Worm (Caenorhabditis elegans) whole organism, L3 larva: ENCODE results near the gene F42A10.6.
A peak's percentile ranks its signal among the peaks of the same experiment; 100 is the strongest.

Source experiments
- R02D3.7 ChIP-seq: fragments of 150-350 bp; optimal IDR thresholded peaks from 2 replicates; lab custom pipeline; 2014; ENCODE audit warnings: missing biosample characterization, missing genetic modification characterization
- ZK546.5 ChIP-seq: sonication (generic microtip); optimal IDR thresholded peaks from 2 replicates; lab custom pipeline; 2017; ENCODE audit warnings: missing biosample characterization, missing genetic modification characterization
- aly-2 ChIP-seq: fragments of 150-350 bp; optimal IDR thresholded peaks from 2 replicates; lab custom pipeline; 2014; ENCODE audit warnings: missing biosample characterization, missing genetic modification characterization
- ama-1 ChIP-seq: fragments of 150-350 bp; optimal IDR thresholded peaks from 2 replicates; lab custom pipeline; 2018
- ceh-16 ChIP-seq: sonication (generic microtip); optimal IDR thresholded peaks from 2 replicates; lab custom pipeline; 2017; ENCODE audit warnings: missing biosample characterization, missing genetic modification characterization
- ceh-28 ChIP-seq: fragments of 150-350 bp; optimal IDR thresholded peaks from 2 replicates; lab custom pipeline; 2014; ENCODE audit warnings: missing biosample characterization, missing genetic modification reagents, missing genetic modification characterization
- ceh-82 ChIP-seq: fragments of 150-350 bp; optimal IDR thresholded peaks from 2 replicates; lab custom pipeline; 2014; ENCODE audit warnings: missing biosample characterization, missing genetic modification characterization
- ceh-9 ChIP-seq: sonication (generic microtip); optimal IDR thresholded peaks from 2 replicates; lab custom pipeline; 2018; ENCODE audit warnings: missing biosample characterization, missing genetic modification characterization
- daf-12 ChIP-seq: fragments of 150-350 bp; optimal IDR thresholded peaks from 2 replicates; lab custom pipeline; 2014; ENCODE audit warnings: missing biosample characterization, missing genetic modification reagents, missing genetic modification characterization
- egl-27 ChIP-seq: sonication (generic microtip); optimal IDR thresholded peaks from 4 replicates; lab custom pipeline; 2017; ENCODE audit warnings: missing biosample characterization, missing genetic modification reagents, missing genetic modification characterization
- egl-5 ChIP-seq: fragments of 150-350 bp; optimal IDR thresholded peaks from 2 replicates; lab custom pipeline; 2017; ENCODE audit warnings: missing biosample characterization, missing genetic modification reagents, missing genetic modification characterization, inconsistent platforms
- elt-1 ChIP-seq: fragments of 150-350 bp; optimal IDR thresholded peaks from 2 replicates; lab custom pipeline; 2014; ENCODE audit warnings: missing biosample characterization, missing genetic modification characterization
- elt-2 ChIP-seq: sonication (generic microtip); optimal IDR thresholded peaks from 2 replicates; lab custom pipeline; 2016; ENCODE audit warnings: missing genetic modification reagents, mild to moderate bottlenecking, missing genetic modification characterization, missing compliant biosample characterization
- elt-3 ChIP-seq, 3 experiments: fragments of 150-350 bp in 1 of 3; sonication (generic microtip) in 2 of 3; optimal IDR thresholded peaks; 2 replicates in 2 of 3; 4 replicates in 1 of 3; lab custom pipeline; 2014 to 2017; ENCODE audit warnings: missing biosample characterization in 3 of 3, missing genetic modification characterization in 3 of 3
- eor-1 ChIP-seq, 2 experiments: fragments of 150-350 bp; optimal IDR thresholded peaks; 2 replicates each; lab custom pipeline; 2014 to 2018; ENCODE audit warnings: missing biosample characterization in 2 of 2, missing genetic modification characterization in 2 of 2
- fkh-10 ChIP-seq: sonication (generic microtip); optimal IDR thresholded peaks from 2 replicates; lab custom pipeline; 2017; ENCODE audit warnings: missing biosample characterization, missing genetic modification reagents, missing genetic modification characterization
- fkh-2 ChIP-seq: fragments of 150-350 bp; optimal IDR thresholded peaks from 2 replicates; lab custom pipeline; 2014; ENCODE audit warnings: missing biosample characterization, missing genetic modification reagents, missing genetic modification characterization
- fos-1 ChIP-seq: fragments of 150-350 bp; optimal IDR thresholded peaks from 2 replicates; lab custom pipeline; 2014; ENCODE audit warnings: missing biosample characterization, missing genetic modification characterization
- hmg-11 ChIP-seq: sonication (generic microtip); optimal IDR thresholded peaks from 2 replicates; lab custom pipeline; 2016; ENCODE audit warnings: missing genetic modification characterization, missing compliant biosample characterization
- jun-1 ChIP-seq: fragments of 150-350 bp; optimal IDR thresholded peaks from 2 replicates; lab custom pipeline; 2014; ENCODE audit warnings: missing biosample characterization, missing genetic modification reagents, missing genetic modification characterization
- lin-15B ChIP-seq: fragments of 150-350 bp; optimal IDR thresholded peaks from 2 replicates; lab custom pipeline; 2014; ENCODE audit warnings: missing biosample characterization, missing genetic modification characterization
- lin-39 ChIP-seq: fragments of 150-350 bp; optimal IDR thresholded peaks from 2 replicates; lab custom pipeline; 2018; ENCODE audit warnings: missing biosample characterization, missing genetic modification reagents, missing genetic modification characterization
- lsy-12 ChIP-seq: sonication (generic microtip); optimal IDR thresholded peaks from 2 replicates; lab custom pipeline; 2016; ENCODE audit warnings: mild to moderate bottlenecking, missing genetic modification characterization, missing compliant biosample characterization
- mdl-1 ChIP-seq: fragments of 150-350 bp; optimal IDR thresholded peaks from 2 replicates; lab custom pipeline; 2014; ENCODE audit warnings: missing biosample characterization, missing genetic modification characterization
- mml-1 ChIP-seq: fragments of 150-350 bp; sonication (generic microtip); optimal IDR thresholded peaks from 3 replicates; lab custom pipeline; 2014; ENCODE audit warnings: missing biosample characterization, missing genetic modification characterization
- nfya-1 ChIP-seq: sonication (generic microtip); optimal IDR thresholded peaks from 2 replicates; lab custom pipeline; 2017; ENCODE audit warnings: missing genetic modification characterization, mild to moderate bottlenecking, missing compliant biosample characterization, antibody characterized with exemption, moderate library complexity; ENCODE audit not compliant: insufficient read depth
- nhr-11 ChIP-seq: fragments of 150-350 bp; optimal IDR thresholded peaks from 2 replicates; lab custom pipeline; 2014; ENCODE audit warnings: missing biosample characterization, missing genetic modification characterization
- nhr-12 ChIP-seq: fragments of 150-350 bp; optimal IDR thresholded peaks from 2 replicates; lab custom pipeline; 2014; ENCODE audit warnings: missing biosample characterization, missing genetic modification characterization
- nhr-23 ChIP-seq: fragments of 150-350 bp; optimal IDR thresholded peaks from 2 replicates; lab custom pipeline; 2014; ENCODE audit warnings: missing biosample characterization, missing genetic modification reagents, missing genetic modification characterization
- nhr-237 ChIP-seq: fragments of 150-350 bp; optimal IDR thresholded peaks from 2 replicates; lab custom pipeline; 2014; ENCODE audit warnings: missing biosample characterization, missing genetic modification characterization
- nhr-25 ChIP-seq: sonication (generic microtip); optimal IDR thresholded peaks from 2 replicates; lab custom pipeline; 2017; ENCODE audit warnings: missing biosample characterization, missing genetic modification characterization
- nhr-28 ChIP-seq: fragments of 150-350 bp; optimal IDR thresholded peaks from 2 replicates; lab custom pipeline; 2014; ENCODE audit warnings: missing biosample characterization, missing genetic modification characterization
- nhr-43 ChIP-seq: sonication (generic microtip); optimal IDR thresholded peaks from 2 replicates; lab custom pipeline; 2016; ENCODE audit warnings: mild to moderate bottlenecking, missing genetic modification characterization, missing compliant biosample characterization; ENCODE audit not compliant: poor library complexity, severe bottlenecking
- nhr-67 ChIP-seq: fragments of 150-350 bp; optimal IDR thresholded peaks from 2 replicates; lab custom pipeline; 2014; ENCODE audit warnings: missing biosample characterization, missing genetic modification characterization
- nhr-76 ChIP-seq: fragments of 150-350 bp; sonication (generic microtip); optimal IDR thresholded peaks from 5 replicates; lab custom pipeline; 2014; ENCODE audit warnings: missing biosample characterization, missing genetic modification characterization
- nhr-77 ChIP-seq: fragments of 150-350 bp; optimal IDR thresholded peaks from 2 replicates; lab custom pipeline; 2014; ENCODE audit warnings: missing biosample characterization, missing genetic modification characterization
- pha-4 ChIP-seq: fragments of 150-350 bp; optimal IDR thresholded peaks from 2 replicates; lab custom pipeline; 2014; ENCODE audit warnings: missing biosample characterization, missing genetic modification reagents, missing genetic modification characterization
- pqm-1 ChIP-seq: fragments of 150-350 bp; optimal IDR thresholded peaks from 2 replicates; lab custom pipeline; 2017; ENCODE audit warnings: missing biosample characterization, missing genetic modification characterization, inconsistent platforms
- sea-2 ChIP-seq: fragments of 150-350 bp; sonication (generic microtip); optimal IDR thresholded peaks from 4 replicates; lab custom pipeline; 2014; ENCODE audit warnings: missing biosample characterization, missing genetic modification reagents, missing genetic modification characterization
- skn-1 ChIP-seq: fragments of 150-350 bp; optimal IDR thresholded peaks from 2 replicates; lab custom pipeline; 2014; ENCODE audit warnings: missing biosample characterization, missing genetic modification characterization
- snpc-4 ChIP-seq: fragments of 150-350 bp; optimal IDR thresholded peaks from 2 replicates; lab custom pipeline; 2014; ENCODE audit warnings: missing biosample characterization, missing genetic modification characterization
- tbx-2 ChIP-seq: sonication (generic microtip); optimal IDR thresholded peaks from 2 replicates; lab custom pipeline; 2016; ENCODE audit warnings: mild to moderate bottlenecking, missing genetic modification characterization, missing compliant biosample characterization
- unc-62 ChIP-seq: fragments of 150-350 bp; sonication (generic microtip); optimal IDR thresholded peaks from 4 replicates; lab custom pipeline; 2014; ENCODE audit warnings: missing biosample characterization, missing genetic modification reagents, missing genetic modification characterization
- zag-1 ChIP-seq: fragments of 150-350 bp; optimal IDR thresholded peaks from 2 replicates; lab custom pipeline; 2014; ENCODE audit warnings: missing biosample characterization, missing genetic modification characterization
- ztf-11 ChIP-seq: fragments of 150-350 bp; optimal IDR thresholded peaks from 2 replicates; lab custom pipeline; 2014; ENCODE audit warnings: missing biosample characterization, missing genetic modification characterization

F42A10.6 gene

DNA sequence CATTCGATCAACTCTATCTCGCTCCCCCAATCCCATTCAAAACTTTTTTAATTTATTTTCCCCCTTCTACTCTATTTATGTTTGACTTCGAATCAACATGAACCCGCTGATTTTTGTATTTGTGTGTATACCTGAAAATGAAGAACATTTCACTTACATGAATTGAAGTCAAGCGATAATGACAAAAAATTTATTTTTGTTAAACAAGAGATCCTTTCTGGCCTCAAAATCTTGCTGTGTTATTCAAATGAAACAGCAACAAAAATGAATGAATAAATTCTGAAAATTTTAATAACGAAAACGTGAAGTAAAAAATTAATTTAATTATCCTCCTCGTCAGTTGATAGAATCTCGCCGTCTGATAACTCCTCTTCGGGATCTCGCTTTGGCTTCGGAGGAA is 25.8 kb upstream of the F42A10.6 start:
- TF ChIP-seq nfya-1 (tag; lab: Kevin White, UChicago) (no peak), ceh-82 (tag; lab: Kevin White, UChicago) (no peak), ama-1 (lab: Kevin White, UChicago) (no peak), nhr-11 (tag; lab: Kevin White, UChicago) (no peak), eor-1 (tag; optimal IDR thresholded peaks at IDR 0.05; lab: Kevin White, UChicago) (no peak), nhr-67 (no peak), aly-2 (tag; lab: Kevin White, UChicago) (no peak), lin-39 (no peak), egl-5 (tag; lab: Kevin White, UChicago) (no peak), elt-1 (tag; lab: Kevin White, UChicago) (no peak), ceh-16 (tag; lab: Kevin White, UChicago) (no peak), tbx-2 (tag; lab: Kevin White, UChicago) (no peak)

ce11 chrIII:6201325-6201724 is 24.7 kb upstream of the F42A10.6 start:
- no peak for TF ChIP-seq lsy-12
- no peak for TF ChIP-seq lin-39
- TF ChIP-seq ZK546.5 = no peak
- TF ChIP-seq ceh-82 (tag; lab: Kevin White, UChicago) = no peak
- no peak for TF ChIP-seq fkh-10 (GFP tag; lab: Kevin White, UChicago)
- TF ChIP-seq pqm-1 (tag; lab: Kevin White, UChicago) = no peak
- no peak for TF ChIP-seq jun-1 (tag; lab: Kevin White, UChicago)
- TF ChIP-seq egl-5 (tag; lab: Kevin White, UChicago) = no peak
- TF ChIP-seq nhr-67 = no peak
- TF ChIP-seq fos-1 (tag; lab: Kevin White, UChicago) = no peak

DNA sequence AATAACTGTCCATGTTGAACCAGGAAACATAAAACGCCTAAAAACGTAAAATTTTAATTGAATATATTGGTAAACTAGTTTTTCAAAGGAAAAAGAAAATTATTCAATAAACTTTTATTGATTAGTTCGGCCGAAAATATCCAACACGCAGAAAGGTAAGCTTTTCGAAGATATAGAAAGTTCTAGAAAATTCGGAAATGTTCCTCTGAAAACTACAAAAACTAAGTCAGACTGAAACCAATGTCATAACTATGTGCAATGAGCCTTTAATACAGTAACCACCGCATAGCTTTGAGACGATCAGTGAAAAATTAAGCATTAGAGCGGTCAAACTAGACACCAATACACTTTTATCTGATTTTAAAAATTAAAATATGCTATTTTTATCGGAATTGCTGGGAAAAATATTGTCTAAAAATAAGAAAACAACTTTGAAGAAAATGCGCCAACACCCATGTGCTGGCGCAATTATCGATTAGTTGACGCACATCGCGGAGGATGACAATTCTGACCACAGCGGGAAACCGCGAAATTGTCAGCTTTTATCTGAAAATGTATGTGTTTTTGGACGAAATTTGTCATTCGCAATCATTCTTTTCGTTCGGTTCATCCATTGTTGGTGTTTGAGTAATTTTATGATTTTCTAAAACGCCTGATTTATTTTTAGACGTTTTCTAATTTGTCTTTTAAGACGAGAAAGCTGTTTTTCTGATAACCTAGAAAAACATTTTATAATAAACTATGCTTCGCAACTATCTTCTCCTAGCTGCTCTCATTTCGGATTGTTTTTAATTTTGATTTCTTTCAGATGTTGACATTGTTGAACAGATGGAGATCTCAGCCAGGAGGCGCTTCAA is 21.9 kb upstream of the F42A10.6 start, which contains the start of the genes C23G10.7 and rpn-2:
Gene C23G10.7, minus strand, starts transcription at position 37 of the 857 bp plus-strand sequence.
Gene rpn-2, plus strand, starts transcription at position 807 of the 857 bp plus-strand sequence.
- peak; percentile 0 for TF ChIP-seq nhr-43 (tag; lab: Kevin White, UChicago)
- TF ChIP-seq hmg-11 (tag; lab: Kevin White, UChicago) = peak; percentile 56
- TF ChIP-seq egl-27 (tag; lab: Kevin White, UChicago) = no peak
- no peak for TF ChIP-seq ceh-82 (tag; lab: Kevin White, UChicago)
- peak; percentile 25 for TF ChIP-seq lsy-12
- no peak for TF ChIP-seq nhr-237 (tag; lab: Kevin White, UChicago)
- no peak for TF ChIP-seq eor-1 (tag; optimal IDR thresholded peaks at IDR 0.05; lab: Kevin White, UChicago)
- no peak for TF ChIP-seq nhr-11 (tag; lab: Kevin White, UChicago)
- TF ChIP-seq snpc-4 (tag; lab: Kevin White, UChicago) = no peak
- no peak for TF ChIP-seq elt-1 (tag; lab: Kevin White, UChicago)
- peak; percentile 38 for TF ChIP-seq nhr-25
- TF ChIP-seq lin-15B = peak; percentile 71
- TF ChIP-seq R02D3.7 (tag; lab: Kevin White, UChicago) = peak; percentile 22
- TF ChIP-seq nfya-1 (tag; lab: Kevin White, UChicago) = peak; percentile 69
- no peak for TF ChIP-seq nhr-67
- no peak for TF ChIP-seq nhr-12 (tag; lab: Kevin White, UChicago)
- TF ChIP-seq elt-3 (tag; optimal IDR thresholded peaks at IDR 0.05; lab: Kevin White, UChicago) = no peak
- TF ChIP-seq ceh-28 (tag; lab: Kevin White, UChicago) = peak; percentile 62
- peak; percentile 98 for TF ChIP-seq skn-1 (tag; lab: Kevin White, UChicago)
- peak; percentile 75 for TF ChIP-seq pha-4 (tag; lab: Kevin White, UChicago)
- TF ChIP-seq fos-1 (tag; lab: Kevin White, UChicago) = no peak
- TF ChIP-seq nhr-23 (tag; lab: Kevin White, UChicago) = peak; percentile 39
- no peak for TF ChIP-seq tbx-2 (tag; lab: Kevin White, UChicago)
- no peak for TF ChIP-seq daf-12
- peak; percentile 12 for TF ChIP-seq lin-39
- TF ChIP-seq mdl-1 (tag; lab: Kevin White, UChicago) = no peak
- peak; percentile 53 for TF ChIP-seq ama-1 (lab: Kevin White, UChicago)
- TF ChIP-seq zag-1 (tag; lab: Kevin White, UChicago) = no peak
- no peak for TF ChIP-seq ZK546.5
- TF ChIP-seq fkh-2 (tag; lab: Kevin White, UChicago) = no peak
- TF ChIP-seq sea-2 (GFP tag; lab: Kevin White, UChicago) = no peak
- TF ChIP-seq elt-2 (tag; lab: Kevin White, UChicago) = peak; percentile 38
- TF ChIP-seq ztf-11 (tag; lab: Kevin White, UChicago) = no peak
- no peak for TF ChIP-seq fkh-10 (GFP tag; lab: Kevin White, UChicago)
- TF ChIP-seq nhr-76 = no peak
- TF ChIP-seq aly-2 (tag; lab: Kevin White, UChicago) = no peak
- TF ChIP-seq jun-1 (tag; lab: Kevin White, UChicago) = peak; percentile 30
- TF ChIP-seq pqm-1 (tag; lab: Kevin White, UChicago) = peak; percentile 22
- TF ChIP-seq unc-62 (GFP tag; lab: Kevin White, UChicago) = no peak
- TF ChIP-seq egl-5 (tag; lab: Kevin White, UChicago) = peak; percentile 10
- no peak for TF ChIP-seq ceh-16 (tag; lab: Kevin White, UChicago)
- TF ChIP-seq nhr-28 (tag; lab: Kevin White, UChicago) = no peak
- no peak for TF ChIP-seq nhr-77 (tag; lab: Kevin White, UChicago)
- TF ChIP-seq ceh-9 (tag; lab: Kevin White, UChicago) = no peak
- TF ChIP-seq mml-1 = no peak
